Worm (Caenorhabditis elegans) whole organism, L1 larva: ENCODE results near the gene gstk-1.

ENCODE experiments used
- C34B4.2 ChIP-seq: sonication (generic microtip); optimal IDR thresholded peaks from 2 replicates; lab custom pipeline; 2017; ENCODE audit warnings: mild to moderate bottlenecking, missing genetic modification characterization, missing compliant biosample characterization
- aha-1 ChIP-seq: fragments of 150-350 bp; optimal IDR thresholded peaks from 2 replicates; lab custom pipeline; 2014; ENCODE audit warnings: missing biosample characterization, missing genetic modification characterization
- blmp-1 ChIP-seq: fragments of 150-350 bp; optimal IDR thresholded peaks from 2 replicates; lab custom pipeline; 2014; ENCODE audit warnings: missing biosample characterization, missing genetic modification characterization
- ceh-82 ChIP-seq, 3 experiments: fragments of 150-350 bp in 1 of 3; sonication (generic microtip) in 2 of 3; optimal IDR thresholded peaks; 2 replicates each; lab custom pipeline; 2014 to 2017; ENCODE audit warnings: missing biosample characterization in 3 of 3, missing genetic modification characterization in 3 of 3
- ceh-88 ChIP-seq: fragments of 200-800 bp; sonication (Bioruptor generic); IDR thresholded peaks from 2 replicates; pipeline ENCODE4 v1.3.6; 2022; ENCODE audit warnings: missing genetic modification characterization, missing compliant biosample characterization
- ces-1 ChIP-seq: fragments of 150-350 bp; optimal IDR thresholded peaks from 2 replicates; lab custom pipeline; 2014; ENCODE audit warnings: missing biosample characterization, missing genetic modification reagents, missing genetic modification characterization
- dpl-1 ChIP-seq, 3 experiments: fragments of 150-350 bp in 2 of 3; sonication (generic microtip) in 1 of 3; optimal IDR thresholded peaks; 2 replicates each; lab custom pipeline; 2014 to 2017; ENCODE audit warnings: missing biosample characterization in 3 of 3, missing genetic modification characterization in 3 of 3, missing genetic modification reagents in 3 of 3
- dsc-1 ChIP-seq: sonication (generic microtip); optimal IDR thresholded peaks from 2 replicates; lab custom pipeline; 2016; ENCODE audit warnings: mild to moderate bottlenecking, missing genetic modification characterization, missing compliant biosample characterization
- efl-1 ChIP-seq, 4 experiments: fragments of 150-350 bp; optimal IDR thresholded peaks in 3 of 4; peaks in 1 of 4; 1 replicate in 1 of 4; 2 replicates in 3 of 4; lab custom pipeline; 2014; ENCODE audit warnings: missing biosample characterization in 2 of 4, missing genetic modification characterization in 2 of 4, missing genetic modification reagents in 2 of 4
- elt-3 ChIP-seq, 6 experiments: fragments of 150-350 bp in 1 of 6; sonication (generic microtip); optimal IDR thresholded peaks; 2 replicates each; lab custom pipeline; 2017 to 2018; ENCODE audit warnings: missing biosample characterization in 6 of 6, missing genetic modification characterization in 6 of 6, inconsistent platforms in 1 of 6
- fkh-10 ChIP-seq: sonication (generic microtip); optimal IDR thresholded peaks from 2 replicates; lab custom pipeline; 2017; ENCODE audit warnings: missing biosample characterization, missing genetic modification reagents, missing genetic modification characterization
- hlh-4 ChIP-seq: sonication (generic microtip); optimal IDR thresholded peaks from 2 replicates; lab custom pipeline; 2016; ENCODE audit warnings: mild to moderate bottlenecking, missing genetic modification characterization, missing compliant biosample characterization
- irx-1 ChIP-seq: sonication (generic microtip); optimal IDR thresholded peaks from 2 replicates; lab custom pipeline; 2016; ENCODE audit warnings: missing genetic modification characterization, missing compliant biosample characterization
- lin-14 ChIP-seq: fragments of 200-800 bp; sonication (Bioruptor generic); optimal IDR thresholded peaks from 2 replicates; lab custom pipeline; 2018; ENCODE audit warnings: mild to moderate bottlenecking, missing genetic modification characterization, moderate library complexity, missing compliant biosample characterization
- lin-35 ChIP-seq, 2 experiments: fragments of 150-350 bp; optimal IDR thresholded peaks; 2 replicates each; lab custom pipeline; 2014; ENCODE audit warnings: missing biosample characterization in 2 of 2, missing genetic modification characterization in 2 of 2, missing genetic modification reagents in 2 of 2
- lir-3 ChIP-seq: sonication (generic microtip); optimal IDR thresholded peaks from 2 replicates; lab custom pipeline; 2016; ENCODE audit warnings: mild to moderate bottlenecking, missing genetic modification characterization, moderate library complexity, missing compliant biosample characterization; ENCODE audit not compliant: poor library complexity
- lsy-2 ChIP-seq, 2 experiments: fragments of 150-350 bp; optimal IDR thresholded peaks; 2 replicates each; lab custom pipeline; 2014; ENCODE audit warnings: missing biosample characterization in 2 of 2, missing genetic modification characterization in 2 of 2
- mdl-1 ChIP-seq, 2 experiments: fragments of 150-350 bp; optimal IDR thresholded peaks; 2 replicates each; lab custom pipeline; 2014 to 2017; ENCODE audit warnings: missing biosample characterization in 2 of 2, missing genetic modification characterization in 2 of 2, inconsistent platforms in 1 of 2
- mep-1 ChIP-seq: fragments of 150-350 bp; optimal IDR thresholded peaks from 2 replicates; lab custom pipeline; 2014; ENCODE audit warnings: missing biosample characterization, missing genetic modification characterization
- nhr-11 ChIP-seq: fragments of 150-350 bp; optimal IDR thresholded peaks from 2 replicates; lab custom pipeline; 2014; ENCODE audit warnings: missing biosample characterization, missing genetic modification characterization
- nhr-12 ChIP-seq: sonication (generic microtip); optimal IDR thresholded peaks from 2 replicates; lab custom pipeline; 2017; ENCODE audit warnings: missing biosample characterization, missing genetic modification characterization
- nhr-20 ChIP-seq: sonication (generic microtip); optimal IDR thresholded peaks from 2 replicates; lab custom pipeline; 2016; ENCODE audit warnings: mild to moderate bottlenecking, missing genetic modification characterization, missing compliant biosample characterization
- nhr-47 ChIP-seq: sonication (generic microtip); optimal IDR thresholded peaks from 2 replicates; lab custom pipeline; 2016; ENCODE audit warnings: mild to moderate bottlenecking, missing genetic modification characterization, moderate library complexity, missing compliant biosample characterization
- nhr-71 ChIP-seq: sonication (generic microtip); optimal IDR thresholded peaks from 2 replicates; lab custom pipeline; 2016; ENCODE audit warnings: mild to moderate bottlenecking, missing genetic modification characterization, moderate library complexity, missing compliant biosample characterization
- nhr-85 ChIP-seq: sonication (generic microtip); peaks from one replicate; lab custom pipeline; 2016; ENCODE audit warnings: missing genetic modification characterization, inconsistent platforms, missing compliant biosample characterization
- pag-3 ChIP-seq: sonication (generic microtip); optimal IDR thresholded peaks from 2 replicates; lab custom pipeline; 2017; ENCODE audit warnings: missing genetic modification characterization, mild to moderate bottlenecking, missing compliant biosample characterization, antibody characterized with exemption, borderline replicate concordance; ENCODE audit not compliant: insufficient read depth
- pqm-1 ChIP-seq: sonication (generic microtip); optimal IDR thresholded peaks from 3 replicates; lab custom pipeline; 2017; ENCODE audit warnings: missing biosample characterization, missing genetic modification characterization
- rnt-1 ChIP-seq: sonication (generic microtip); optimal IDR thresholded peaks from 2 replicates; lab custom pipeline; 2016; ENCODE audit warnings: mild to moderate bottlenecking, missing genetic modification characterization, moderate library complexity, missing compliant biosample characterization
- skn-1 ChIP-seq: fragments of 150-350 bp; optimal IDR thresholded peaks from 2 replicates; lab custom pipeline; 2014; ENCODE audit warnings: missing biosample characterization, missing genetic modification characterization
- snu-23 ChIP-seq: sonication (generic microtip); optimal IDR thresholded peaks from 2 replicates; lab custom pipeline; 2016; ENCODE audit warnings: missing genetic modification characterization, missing compliant biosample characterization
- sox-4 ChIP-seq: sonication (generic microtip); optimal IDR thresholded peaks from 2 replicates; lab custom pipeline; 2016; ENCODE audit warnings: missing genetic modification characterization, missing compliant biosample characterization
- tbx-2 ChIP-seq: sonication (generic microtip); optimal IDR thresholded peaks from 2 replicates; lab custom pipeline; 2016; ENCODE audit warnings: missing genetic modification characterization, missing compliant biosample characterization
- unc-62 ChIP-seq: fragments of 150-350 bp; optimal IDR thresholded peaks from 2 replicates; lab custom pipeline; 2014; ENCODE audit warnings: missing biosample characterization, missing genetic modification reagents, missing genetic modification characterization
- xbp-1 ChIP-seq: sonication (generic microtip); optimal IDR thresholded peaks from 2 replicates; lab custom pipeline; 2016; ENCODE audit warnings: missing genetic modification characterization, missing compliant biosample characterization
- zag-1 ChIP-seq: fragments of 150-350 bp; optimal IDR thresholded peaks from 2 replicates; lab custom pipeline; 2014; ENCODE audit warnings: missing biosample characterization, missing genetic modification characterization

The gstk-1 gene

DNA sequence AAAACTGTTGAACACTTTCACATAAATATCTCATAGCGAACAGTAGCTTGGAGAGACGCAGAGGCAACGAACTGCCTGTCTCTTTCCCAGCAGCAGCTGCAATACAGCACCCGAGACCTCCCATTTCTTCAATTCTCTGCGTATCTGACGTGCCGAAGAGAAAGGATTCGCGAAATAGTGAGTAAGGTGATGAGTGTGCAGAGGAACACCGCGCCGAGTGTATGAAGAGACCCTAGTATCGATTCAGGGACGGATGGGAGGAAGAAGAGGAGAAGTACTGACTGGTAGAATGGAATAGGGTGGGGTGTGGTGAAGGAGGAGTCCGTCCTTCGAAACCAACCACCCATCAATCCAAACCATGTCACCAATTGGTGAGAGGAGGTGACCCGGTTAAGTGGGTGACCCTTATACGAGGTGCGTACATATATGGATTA lies 10.4 kb upstream of the gstk-1 start (continued):
- no peak for TF ChIP-seq hlh-4 (tag; lab: Kevin White, UChicago)
- peak in 2 of 6 experiments; percentile 33 to 59 for TF ChIP-seq elt-3 (tag; optimal IDR thresholded peaks at IDR 0.05; lab: Kevin White, UChicago)
- TF ChIP-seq rnt-1 (tag; lab: Kevin White, UChicago), result peak; percentile 74
- peak; percentile 56 for TF ChIP-seq nhr-11 (tag; lab: Kevin White, UChicago)
- peak; percentile 41 for TF ChIP-seq irx-1 (tag; lab: Kevin White, UChicago)
- no peak for TF ChIP-seq ces-1 (GFP tag; lab: Kevin White, UChicago)
- no peak for TF ChIP-seq ceh-88 (GFP tag; lab: Robert Waterston, UW)
- TF ChIP-seq sox-4 (tag; lab: Kevin White, UChicago), result no peak
- peak; percentile 83 for TF ChIP-seq nhr-71 (tag; lab: Kevin White, UChicago)
- peak; percentile 90 for TF ChIP-seq mep-1
- TF ChIP-seq ceh-82 (tag; optimal IDR thresholded peaks at IDR 0.05; lab: Kevin White, UChicago), result peak; percentile 37 to 74 (median 44)
- no peak for TF ChIP-seq C34B4.2
- TF ChIP-seq aha-1 (tag; lab: Kevin White, UChicago), result no peak
- TF ChIP-seq nhr-12 (tag; lab: Kevin White, UChicago), result no peak
- TF ChIP-seq pqm-1 (tag; lab: Kevin White, UChicago), result no peak
- peak; percentile 78 for TF ChIP-seq snu-23 (GFP tag; lab: Kevin White, UChicago)
- peak; percentile 55 for TF ChIP-seq xbp-1 (tag; lab: Kevin White, UChicago)
- no peak for TF ChIP-seq dsc-1 (tag; lab: Kevin White, UChicago)
- TF ChIP-seq tbx-2 (tag; lab: Kevin White, UChicago), result peak; percentile 63
- TF ChIP-seq pag-3 (tag; lab: Kevin White, UChicago), result peak; percentile 24
- TF ChIP-seq blmp-1 (tag; lab: Kevin White, UChicago), result peak; percentile 95
- TF ChIP-seq lin-35 (GFP tag; optimal IDR thresholded peaks at IDR 0.05; lab: Kevin White, UChicago), result peak; percentile 52 to 68

DNA sequence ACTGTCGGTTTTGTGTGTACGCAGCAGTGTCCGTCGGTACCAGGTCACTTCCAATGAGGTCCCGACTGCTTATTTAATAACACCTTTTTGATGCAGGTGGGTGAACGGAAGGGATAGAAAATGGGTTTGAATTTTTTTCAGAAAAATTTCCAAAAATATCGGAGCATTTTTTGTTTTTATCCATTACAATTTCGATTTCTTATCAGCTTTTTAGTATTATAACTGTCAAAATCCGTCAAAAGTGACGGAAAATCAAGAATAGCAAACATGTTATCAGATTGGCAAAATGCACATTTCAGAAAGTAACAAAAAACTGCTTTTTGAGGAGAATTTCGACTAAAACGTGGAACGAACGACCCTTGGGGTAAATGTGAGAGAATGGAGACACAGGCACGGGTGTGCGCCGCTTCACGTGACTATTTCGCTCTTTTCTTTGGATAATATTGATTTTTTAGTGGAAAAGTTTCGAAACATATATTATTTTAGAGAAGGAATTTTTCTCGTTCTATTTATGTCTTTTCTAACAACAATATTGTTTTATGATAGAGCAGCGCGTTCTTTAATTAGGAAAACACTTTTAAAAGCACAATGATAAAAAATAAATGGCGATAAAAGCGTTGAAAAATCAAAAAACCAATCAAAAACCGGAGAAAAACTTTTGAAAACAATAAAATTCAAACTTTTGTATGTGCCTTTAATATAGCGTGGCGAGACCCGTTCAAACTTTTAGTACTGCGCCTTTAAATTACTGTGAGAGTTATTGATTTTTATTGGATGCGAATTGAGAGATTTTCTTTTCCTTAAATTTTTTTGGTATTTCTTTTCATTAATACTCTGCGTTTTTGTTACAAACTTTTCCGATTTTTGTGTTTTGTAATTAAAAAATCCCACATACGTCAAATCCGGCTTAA lies 9.3 kb upstream of the gstk-1 start, which contains the start of gene sqv-8:
Gene sqv-8 (plus strand): TSS at position 51 of the 911 bp plus-strand sequence.
- TF ChIP-seq nhr-47 (peak; percentile 17), rnt-1 (tag; lab: Kevin White, UChicago) (peak; percentile 5), unc-62 (no peak), efl-1 (optimal IDR thresholded peaks at IDR 0.05; lab: Kevin White, UChicago) (peak in 1 of 2 experiments; percentile 21), efl-1 (GFP tag; optimal IDR thresholded peaks at IDR 0.05 in 1 of 2; lab: Kevin White, UChicago) (peak; percentile 7 to 70), nhr-85 (tag; lab: Kevin White, UChicago) (peak; percentile 65), blmp-1 (tag; lab: Kevin White, UChicago) (peak; percentile 20), xbp-1 (tag; lab: Kevin White, UChicago) (peak; percentile 24), dpl-1 (GFP tag; optimal IDR thresholded peaks at IDR 0.05; lab: Kevin White, UChicago) (peak in 1 of 3 experiments; percentile 25), lir-3 (tag; lab: Kevin White, UChicago) (no peak), mep-1 (peak; percentile 7), zag-1 (tag; lab: Kevin White, UChicago) (no peak), lin-14 (GFP tag; lab: Kevin White, UChicago) (peak; percentile 62), ceh-82 (tag; optimal IDR thresholded peaks at IDR 0.05; lab: Kevin White, UChicago) (peak in 1 of 3 experiments; percentile 6), snu-23 (GFP tag; lab: Kevin White, UChicago) (peak; percentile 51), mdl-1 (tag; optimal IDR thresholded peaks at IDR 0.05; lab: Kevin White, UChicago) (peak in 1 of 2 experiments; percentile 37), lsy-2 (tag; optimal IDR thresholded peaks at IDR 0.05; lab: Kevin White, UChicago) (peak in 1 of 2 experiments; percentile 11), nhr-20 (tag; lab: Kevin White, UChicago) (peak; percentile 39), skn-1 (tag; lab: Kevin White, UChicago) (peak; percentile 33), lin-35 (GFP tag; optimal IDR thresholded peaks at IDR 0.05; lab: Kevin White, UChicago) (peak in 1 of 2 experiments; percentile 14), nhr-71 (tag; lab: Kevin White, UChicago) (peak; percentile 40), nhr-12 (tag; lab: Kevin White, UChicago) (no peak), fkh-10 (GFP tag; lab: Kevin White, UChicago) (no peak)
- TF ChIP-seq, all 84 proteins: peak for 17
